Fruit fly (Drosophila melanogaster) whole organism, embryonic: ENCODE measurements around the gene KFase.

Experiments
- Atf6 ChIP-seq: fragments of 200-800 bp; sonication (Bioruptor generic); IDR thresholded peaks from 2 replicates; pipeline ENCODE4 v1.3.6; 2022; ENCODE audit warnings: missing biosample characterization, missing genetic modification characterization
- BtbVII ChIP-seq: fragments of 200-800 bp; sonication (Bioruptor generic); optimal IDR thresholded peaks from 3 replicates; lab custom pipeline; 2017; ENCODE audit warnings: missing biosample characterization, mild to moderate bottlenecking, missing genetic modification characterization
- CG10147 ChIP-seq: fragments of 200-800 bp; sonication (Bioruptor generic); optimal IDR thresholded peaks from 2 replicates; lab custom pipeline; 2019; ENCODE audit warnings: missing biosample characterization, mild to moderate bottlenecking, missing genetic modification characterization, moderate library complexity
- CG10209 ChIP-seq: fragments of 200-800 bp; sonication (Bioruptor generic); optimal IDR thresholded peaks from 3 replicates; lab custom pipeline; 2017; ENCODE audit warnings: missing biosample characterization, mild to moderate bottlenecking, missing genetic modification characterization, missing genetic modification reagents
- CG10274 ChIP-seq: fragments of 200-800 bp; sonication (Bioruptor generic); optimal IDR thresholded peaks from 3 replicates; lab custom pipeline; 2017; ENCODE audit warnings: missing biosample characterization, mild to moderate bottlenecking, missing genetic modification characterization
- CG10462 ChIP-seq: fragments of 200-800 bp; sonication (Bioruptor generic); optimal IDR thresholded peaks from 2 replicates; lab custom pipeline; 2016; ENCODE audit warnings: missing biosample characterization, missing genetic modification characterization
- CG11456 ChIP-seq: fragments of 200-800 bp; sonication (Bioruptor generic); IDR thresholded peaks from 3 replicates; pipeline ENCODE4 v1.3.6; 2022; ENCODE audit warnings: missing biosample characterization, missing genetic modification characterization
- CG12744 ChIP-seq: fragments of 200-800 bp; sonication (Bioruptor generic); optimal IDR thresholded peaks from 2 replicates; lab custom pipeline; 2016; ENCODE audit warnings: missing biosample characterization, missing genetic modification characterization
- CG15011 ChIP-seq: fragments of 200-800 bp; sonication (Bioruptor generic); optimal IDR thresholded peaks from 3 replicates; lab custom pipeline; 2018; ENCODE audit warnings: missing biosample characterization, mild to moderate bottlenecking, missing genetic modification characterization
- CG17568 ChIP-seq: fragments of 200-800 bp; sonication (Bioruptor generic); optimal IDR thresholded peaks from 2 replicates; lab custom pipeline; 2018; ENCODE audit warnings: missing biosample characterization, mild to moderate bottlenecking, missing genetic modification characterization, moderate library complexity
- CG1792 ChIP-seq: fragments of 200-800 bp; sonication (Bioruptor generic); optimal IDR thresholded peaks from 2 replicates; lab custom pipeline; 2016; ENCODE audit warnings: missing biosample characterization, missing genetic modification characterization
- CG18011 ChIP-seq: fragments of 200-800 bp; sonication (Bioruptor generic); optimal IDR thresholded peaks from 2 replicates; lab custom pipeline; 2017; ENCODE audit warnings: missing biosample characterization, missing genetic modification characterization, mild to moderate bottlenecking, moderate library complexity, missing genotype
- CG2120 ChIP-seq: fragments of 200-800 bp; sonication (Bioruptor generic); optimal IDR thresholded peaks from 3 replicates; lab custom pipeline; 2016; ENCODE audit warnings: missing biosample characterization, missing genetic modification characterization
- CG4282 ChIP-seq: fragments of 200-800 bp; sonication (Bioruptor generic); optimal IDR thresholded peaks from 2 replicates; lab custom pipeline; 2016; ENCODE audit warnings: missing biosample characterization, missing genetic modification characterization
- CG5180 ChIP-seq: fragments of 200-800 bp; sonication (Bioruptor generic); optimal IDR thresholded peaks from 3 replicates; lab custom pipeline; 2017; ENCODE audit warnings: missing biosample characterization, missing genetic modification characterization, mild to moderate bottlenecking, moderate library complexity, missing genetic modification reagents
- CG8924 ChIP-seq: fragments of 200-800 bp; optimal IDR thresholded peaks from 3 replicates; lab custom pipeline; 2019; ENCODE audit warnings: missing biosample characterization, mild to moderate bottlenecking, missing genetic modification characterization, moderate library complexity
- D ChIP-seq, 2 experiments: fragments of 200-800 bp in 1 of 2; fragments of >200 bp in 1 of 2; sonication (Bioruptor generic) in 1 of 2; optimal IDR thresholded peaks; 2 replicates in 1 of 2; 3 replicates in 1 of 2; lab custom pipeline; 2017; ENCODE audit warnings: mild to moderate bottlenecking in 1 of 2, missing biosample characterization in 1 of 2, missing genetic modification characterization in 1 of 2, missing genetic modification reagents in 1 of 2
- Dek ChIP-seq: fragments of 200-800 bp; sonication (Bioruptor generic); optimal IDR thresholded peaks from 3 replicates; lab custom pipeline; 2019; ENCODE audit warnings: missing biosample characterization, mild to moderate bottlenecking, missing genetic modification characterization, moderate library complexity
- Doc2 ChIP-seq: fragments of 200-800 bp; sonication (Bioruptor generic); IDR thresholded peaks from 2 replicates; pipeline ENCODE4 v1.3.6; 2022; ENCODE audit warnings: missing biosample characterization, missing genetic modification characterization
- Drgx ChIP-seq: fragments of 200-800 bp; sonication (Bioruptor generic); IDR thresholded peaks from 2 replicates; pipeline ENCODE4 v1.3.6; 2022; ENCODE audit warnings: missing biosample characterization, missing genetic modification characterization
- E2f2 ChIP-seq: fragments of 200-800 bp; sonication (Bioruptor generic); IDR thresholded peaks from 2 replicates; pipeline ENCODE4 v1.3.6; 2022; ENCODE audit warnings: missing biosample characterization, missing genetic modification characterization
- HLH54F ChIP-seq: fragments of 200-800 bp; sonication (Bioruptor generic); optimal IDR thresholded peaks from 3 replicates; lab custom pipeline; 2016; ENCODE audit warnings: missing biosample characterization, missing genetic modification characterization
- Hr51 ChIP-seq, 2 experiments: fragments of 200-800 bp; sonication (Bioruptor generic); optimal IDR thresholded peaks; 2 replicates in 1 of 2; 3 replicates in 1 of 2; lab custom pipeline; 2016 to 2018; ENCODE audit warnings: missing biosample characterization in 2 of 2, missing genetic modification characterization in 2 of 2, mild to moderate bottlenecking in 1 of 2, moderate library complexity in 1 of 2
- Jarid2 ChIP-seq: fragments of 200-800 bp; sonication (Bioruptor generic); optimal IDR thresholded peaks from 3 replicates; lab custom pipeline; 2017; ENCODE audit warnings: mild to moderate bottlenecking, missing biosample characterization, missing genetic modification reagents, missing genetic modification characterization
- Lhr ChIP-seq: fragments of 200-800 bp; sonication (Bioruptor generic); optimal IDR thresholded peaks from 3 replicates; lab custom pipeline; 2017; ENCODE audit warnings: mild to moderate bottlenecking, missing biosample characterization, missing genetic modification reagents, missing genetic modification characterization
- Lim3 ChIP-seq: fragments of 200-800 bp; sonication (Bioruptor generic); IDR thresholded peaks from 2 replicates; pipeline ENCODE4 v1.3.6; 2022; ENCODE audit warnings: missing biosample characterization, missing genetic modification characterization
- MTF-1 ChIP-seq: fragments of 200-800 bp; sonication (Bioruptor generic); optimal IDR thresholded peaks from 2 replicates; lab custom pipeline; 2018; ENCODE audit warnings: missing biosample characterization, mild to moderate bottlenecking, missing genetic modification characterization, borderline replicate concordance
- NFAT ChIP-seq: fragments of 200-800 bp; sonication (Bioruptor generic); IDR thresholded peaks from 2 replicates; pipeline ENCODE4 v1.3.6; 2022; ENCODE audit warnings: missing biosample characterization, missing genetic modification characterization
- Nf-YC ChIP-seq: fragments of 200-800 bp; optimal IDR thresholded peaks from 3 replicates; lab custom pipeline; 2019; ENCODE audit warnings: missing biosample characterization, mild to moderate bottlenecking, missing genetic modification characterization, moderate library complexity
- Six4 ChIP-seq: fragments of 200-800 bp; sonication (Bioruptor generic); optimal IDR thresholded peaks from 2 replicates; lab custom pipeline; 2016; ENCODE audit warnings: missing biosample characterization, missing genetic modification characterization
- ac ChIP-seq: fragments of 200-800 bp; sonication (Bioruptor generic); optimal IDR thresholded peaks from 3 replicates; lab custom pipeline; 2017; ENCODE audit warnings: missing biosample characterization, mild to moderate bottlenecking, missing genetic modification characterization
- bsh ChIP-seq, 2 experiments: fragments of 200-800 bp; sonication (Bioruptor generic); optimal IDR thresholded peaks; 2 replicates each; lab custom pipeline; 2017 to 2018; ENCODE audit warnings: mild to moderate bottlenecking in 2 of 2, missing biosample characterization in 2 of 2, missing genetic modification characterization in 2 of 2, moderate library complexity in 1 of 2
- chm ChIP-seq: fragments of 200-800 bp; sonication (Bioruptor generic); IDR thresholded peaks from 2 replicates; pipeline ENCODE4 v1.3.6; 2022; ENCODE audit warnings: missing biosample characterization, missing genetic modification characterization
- cwo ChIP-seq: fragments of 200-800 bp; sonication (Bioruptor generic); optimal IDR thresholded peaks from 3 replicates; lab custom pipeline; 2017; ENCODE audit warnings: missing biosample characterization, missing genetic modification characterization, mild to moderate bottlenecking, moderate library complexity, missing genetic modification reagents
- dpn ChIP-seq, 2 experiments: fragments of 200-800 bp; sonication (Bioruptor generic); optimal IDR thresholded peaks; 3 replicates each; lab custom pipeline; 2016; ENCODE audit warnings: missing biosample characterization in 2 of 2, missing genetic modification characterization in 2 of 2
- emc ChIP-seq: fragments of 200-800 bp; sonication (Bioruptor generic); optimal IDR thresholded peaks from 2 replicates; lab custom pipeline; 2016; ENCODE audit warnings: missing biosample characterization, missing genetic modification characterization
- fru ChIP-seq: fragments of >200 bp; optimal IDR thresholded peaks from 2 replicates; lab custom pipeline; 2017
- fu2 ChIP-seq: fragments of 200-800 bp; sonication (Bioruptor generic); optimal IDR thresholded peaks from 2 replicates; lab custom pipeline; 2016; ENCODE audit warnings: missing biosample characterization, missing genetic modification characterization
- gcm ChIP-seq: fragments of 200-800 bp; sonication (Bioruptor generic); optimal IDR thresholded peaks from 2 replicates; lab custom pipeline; 2019; ENCODE audit warnings: missing biosample characterization, mild to moderate bottlenecking, missing genetic modification characterization, moderate library complexity
- gsb ChIP-seq: fragments of 200-800 bp; sonication (Bioruptor generic); IDR thresholded peaks from 2 replicates; pipeline ENCODE4 v1.3.6; 2022; ENCODE audit warnings: missing biosample characterization, missing genetic modification characterization
- ham ChIP-seq: fragments of 200-800 bp; sonication (Bioruptor generic); IDR thresholded peaks from 2 replicates; pipeline ENCODE4 v1.3.6; 2022; ENCODE audit warnings: missing biosample characterization, missing genetic modification characterization
- hkb ChIP-seq, 2 experiments: fragments of 200-800 bp in 1 of 2; fragments of >200 bp in 1 of 2; sonication (Bioruptor generic) in 1 of 2; IDR thresholded peaks in 1 of 2; optimal IDR thresholded peaks in 1 of 2; 2 replicates each; pipeline versions ENCODE4 v1.3.6 to Lab custom; 2017 to 2022; ENCODE audit warnings: missing biosample characterization in 1 of 2, missing genetic modification characterization in 1 of 2
- jing ChIP-seq: fragments of 200-800 bp; sonication (Bioruptor generic); optimal IDR thresholded peaks from 2 replicates; lab custom pipeline; 2018; ENCODE audit warnings: missing biosample characterization, mild to moderate bottlenecking, missing genetic modification characterization
- knrl ChIP-seq: fragments of 200-800 bp; sonication (Bioruptor generic); IDR thresholded peaks from 3 replicates; pipeline ENCODE4 v1.3.6; 2022; ENCODE audit warnings: missing biosample characterization, missing genetic modification characterization; ENCODE audit not compliant: partially characterized antibody
- lilli ChIP-seq: fragments of 200-800 bp; sonication (Bioruptor generic); optimal IDR thresholded peaks from 3 replicates; lab custom pipeline; 2016; ENCODE audit warnings: missing biosample characterization, missing genetic modification characterization
- peb ChIP-seq: fragments of 200-800 bp; sonication (Bioruptor generic); IDR thresholded peaks from 2 replicates; pipeline ENCODE4 v1.3.6; 2022; ENCODE audit warnings: missing biosample characterization, missing genetic modification characterization
- toy ChIP-seq: fragments of 200-800 bp; sonication (Bioruptor generic); IDR thresholded peaks from 2 replicates; pipeline ENCODE4 v1.3.6; 2022; ENCODE audit warnings: missing biosample characterization, missing genetic modification characterization
- vnd ChIP-seq: fragments of 200-800 bp; sonication (Bioruptor generic); IDR thresholded peaks from 3 replicates; pipeline ENCODE4 v1.3.6; 2022; ENCODE audit warnings: missing biosample characterization, missing genetic modification characterization; ENCODE audit not compliant: partially characterized antibody
- zen2 ChIP-seq: fragments of 200-800 bp; sonication (Bioruptor generic); IDR thresholded peaks from 3 replicates; pipeline ENCODE4 v1.3.6; 2022; ENCODE audit warnings: missing biosample characterization, missing genetic modification characterization; ENCODE audit not compliant: partially characterized antibody
- zf30C ChIP-seq: fragments of 200-800 bp; sonication (Bioruptor generic); optimal IDR thresholded peaks from 3 replicates; lab custom pipeline; 2018; ENCODE audit warnings: missing biosample characterization, mild to moderate bottlenecking, missing genetic modification characterization

KFase gene

dm6 chr2L:6465497-6465896 is 23.1 kb downstream of the KFase start, which contains the start of gene Rchy1 (continued):
- TF ChIP-seq CG2120, result no peak
- TF ChIP-seq bsh (GFP tag; optimal IDR thresholded peaks at IDR 0.05; lab: Kevin White, UChicago), result peak in 1 of 2 experiments; percentile 0
- no peak for TF ChIP-seq CG15011 (GFP tag; lab: Kevin White, UChicago)
- TF ChIP-seq CG10209 (GFP tag; lab: Kevin White, UChicago), result no peak
- TF ChIP-seq CG18011, result no peak
- TF ChIP-seq Lhr (GFP tag; lab: Kevin White, UChicago), result no peak
- peak; percentile 18 for TF ChIP-seq lilli (GFP tag; lab: Kevin White, UChicago)
- no peak for TF ChIP-seq hkb (optimal IDR thresholded peaks at IDR 0.05; lab: Kevin White, UChicago)
- TF ChIP-seq hkb (GFP tag; IDR thresholded peaks at IDR 0.05; lab: Robert Waterston, UW), result peak; percentile 51; the same call in 1 of the 2 replicates
- TF ChIP-seq peb (GFP tag; lab: Robert Waterston, UW), result no peak
- no peak for TF ChIP-seq CG1792 (GFP tag; lab: Kevin White, UChicago)
- no peak for TF ChIP-seq Drgx (GFP tag; lab: Robert Waterston, UW)
- TF ChIP-seq knrl (GFP tag; lab: Robert Waterston, UW), result no peak
- no peak for TF ChIP-seq toy (GFP tag; lab: Robert Waterston, UW)
- no peak for TF ChIP-seq Dek (tag; lab: Kevin White, UChicago)
- TF ChIP-seq BtbVII (GFP tag; lab: Kevin White, UChicago), result no peak
- no peak for TF ChIP-seq ham (GFP tag; lab: Robert Waterston, UW)
- no peak for TF ChIP-seq gsb (GFP tag; lab: Robert Waterston, UW)
- TF ChIP-seq Doc2 (GFP tag; lab: Robert Waterston, UW), result no peak
- TF ChIP-seq dpn (GFP tag; optimal IDR thresholded peaks at IDR 0.05; lab: Kevin White, UChicago), result no peak
- no peak for TF ChIP-seq jing
- TF ChIP-seq Lim3 (GFP tag; lab: Robert Waterston, UW), result no peak
- peak; percentile 58 for TF ChIP-seq E2f2 (GFP tag; lab: Robert Waterston, UW)
- TF ChIP-seq chm (GFP tag; lab: Robert Waterston, UW), result peak; percentile 77; the same call in 1 of the 2 replicates
- no peak for TF ChIP-seq emc
- no peak for TF ChIP-seq ac (GFP tag; lab: Kevin White, UChicago)
- TF ChIP-seq D (optimal IDR thresholded peaks at IDR 0.05; lab: Kevin White, UChicago), result no peak
- no peak for TF ChIP-seq D (GFP tag; optimal IDR thresholded peaks at IDR 0.05; lab: Kevin White, UChicago)
- TF ChIP-seq zen2 (GFP tag; lab: Robert Waterston, UW), result no peak
- TF ChIP-seq CG17568 (GFP tag; lab: Kevin White, UChicago), result no peak
- peak; percentile 32 for TF ChIP-seq MTF-1 (GFP tag; lab: Kevin White, UChicago)
- no peak for TF ChIP-seq CG12744 (GFP tag; lab: Kevin White, UChicago)
- no peak for TF ChIP-seq CG10274 (GFP tag; lab: Kevin White, UChicago)
- peak; percentile 82 for TF ChIP-seq Jarid2 (GFP tag; lab: Kevin White, UChicago)
- no peak for TF ChIP-seq CG8924 (tag; lab: Kevin White, UChicago)
- no peak for TF ChIP-seq CG11456 (GFP tag; lab: Robert Waterston, UW)
- TF ChIP-seq CG5180, result peak; percentile 47
- TF ChIP-seq cwo (GFP tag; lab: Kevin White, UChicago), result no peak
- TF ChIP-seq Six4 (GFP tag; lab: Kevin White, UChicago), result no peak
- no peak for TF ChIP-seq CG10462 (GFP tag; lab: Kevin White, UChicago)
- TF ChIP-seq vnd (GFP tag; lab: Robert Waterston, UW), result no peak
- TF ChIP-seq fu2 (GFP tag; lab: Kevin White, UChicago), result no peak
- TF ChIP-seq zf30C (GFP tag; lab: Kevin White, UChicago), result no peak
- TF ChIP-seq HLH54F (GFP tag; lab: Kevin White, UChicago), result no peak
- no peak for TF ChIP-seq CG4282 (GFP tag; lab: Kevin White, UChicago)
- peak; percentile 41 for TF ChIP-seq Atf6 (GFP tag; lab: Robert Waterston, UW)
- TF ChIP-seq CG10147, result peak; percentile 32
- no peak for TF ChIP-seq gcm
- TF ChIP-seq Nf-YC, result peak; percentile 35
- peak; percentile 54; the same call in 1 of the 2 replicates for TF ChIP-seq NFAT
- no peak for TF ChIP-seq Hr51 (GFP tag; optimal IDR thresholded peaks at IDR 0.05; lab: Kevin White, UChicago)
- no peak for TF ChIP-seq fru (lab: Kevin White, UChicago)
